Fruit fly (Drosophila melanogaster): Measurements from ENCODE around the gene Art6.

DNA sequence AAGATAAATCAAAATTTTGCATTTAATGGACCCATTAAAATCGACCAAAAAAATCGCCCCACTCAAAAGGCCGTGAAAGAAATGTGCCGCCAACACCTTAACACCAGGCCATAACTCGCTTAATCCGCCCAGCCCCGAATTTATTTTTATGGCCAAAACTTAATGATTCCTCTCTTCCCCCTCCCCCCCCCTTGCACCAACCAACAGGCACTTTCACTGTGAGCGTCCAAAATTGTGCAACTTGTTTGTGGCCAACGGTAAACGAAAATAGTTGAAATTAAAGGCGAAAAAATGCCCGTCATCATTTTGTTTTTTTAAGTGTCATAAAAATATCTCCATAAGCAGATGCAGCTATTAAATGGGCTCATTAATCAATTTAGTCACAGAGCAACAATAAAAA, 505 bp upstream of the Art6 start:
- no peak for TF ChIP-seq CG3847 (GFP tag; IDR thresholded peaks at IDR 0.05)
- TF ChIP-seq Kr (GFP tag; optimal IDR thresholded peaks at IDR 0.05) = no peak
- no peak for TF ChIP-seq disco-r (GFP tag; optimal IDR thresholded peaks at IDR 0.05)
- TF ChIP-seq CG11504 (tag; optimal IDR thresholded peaks at IDR 0.05) = no peak
- TF ChIP-seq CG1602 (GFP tag; optimal IDR thresholded peaks at IDR 0.05) = no peak
- TF ChIP-seq insv (GFP tag; optimal IDR thresholded peaks at IDR 0.05) = no peak
- no peak for TF ChIP-seq tll (GFP tag; optimal IDR thresholded peaks at IDR 0.05)
- TF ChIP-seq CG12236 (GFP tag; optimal IDR thresholded peaks at IDR 0.05) = no peak
- no peak for TF ChIP-seq H2.0 (GFP tag; IDR thresholded peaks at IDR 0.05)
- TF ChIP-seq zfh1 (GFP tag; IDR thresholded peaks at IDR 0.05) = no peak
- no peak for TF ChIP-seq sqz (GFP tag; optimal IDR thresholded peaks at IDR 0.05)
- no peak for TF ChIP-seq HLH54F (GFP tag; optimal IDR thresholded peaks at IDR 0.05)
- no peak for TF ChIP-seq bab2 (GFP tag; optimal IDR thresholded peaks at IDR 0.05)
